Worm (Caenorhabditis elegans) whole organism, late embryonic: ENCODE results near the gene fbxa-89.

Source experiments
- C08G9.2 ChIP-seq: sonication (generic microtip); optimal IDR thresholded peaks from 2 replicates; lab custom pipeline; 2016; ENCODE audit warnings: mild to moderate bottlenecking, missing genetic modification characterization, moderate library complexity, missing compliant biosample characterization
- C38D4.7 ChIP-seq: fragments of 200-800 bp; sonication (Bioruptor generic); optimal IDR thresholded peaks from 2 replicates; lab custom pipeline; 2018; ENCODE audit warnings: mild to moderate bottlenecking, missing genetic modification characterization, moderate library complexity, missing compliant biosample characterization
- F13H6.1 ChIP-seq: sonication (generic microtip); optimal IDR thresholded peaks from 2 replicates; lab custom pipeline; 2016; ENCODE audit warnings: missing genetic modification characterization, missing compliant biosample characterization
- K02D7.2 ChIP-seq: sonication (generic microtip); optimal IDR thresholded peaks from 2 replicates; lab custom pipeline; 2017; ENCODE audit warnings: mild to moderate bottlenecking, missing genetic modification characterization, missing compliant biosample characterization
- T23F11.4 ChIP-seq: fragments of 200-800 bp; sonication (Bioruptor generic); optimal IDR thresholded peaks from 2 replicates; lab custom pipeline; 2018; ENCODE audit warnings: mild to moderate bottlenecking, missing genetic modification characterization, missing compliant biosample characterization
- Y22D7AL.16 ChIP-seq: sonication (generic microtip); optimal IDR thresholded peaks from 2 replicates; lab custom pipeline; 2016; ENCODE audit warnings: missing genetic modification characterization, missing compliant biosample characterization
- ahr-1 ChIP-seq: sonication (generic microtip); optimal IDR thresholded peaks from 2 replicates; lab custom pipeline; 2016; ENCODE audit warnings: missing genetic modification characterization, missing compliant biosample characterization
- ama-1 ChIP-seq: fragments of 150-350 bp; optimal IDR thresholded peaks from 2 replicates; lab custom pipeline; 2014
- ceh-14 ChIP-seq: sonication (generic microtip); optimal IDR thresholded peaks from 2 replicates; lab custom pipeline; 2016; ENCODE audit warnings: missing genotype, missing genetic modification characterization, missing compliant biosample characterization
- ceh-18 ChIP-seq: sonication (generic microtip); optimal IDR thresholded peaks from 2 replicates; lab custom pipeline; 2016; ENCODE audit warnings: missing genetic modification characterization, missing compliant biosample characterization
- ceh-19 ChIP-seq: fragments of 200-800 bp; sonication (Bioruptor generic); optimal IDR thresholded peaks from 2 replicates; lab custom pipeline; 2018; ENCODE audit warnings: mild to moderate bottlenecking, missing genetic modification characterization, missing compliant biosample characterization
- ceh-2 ChIP-seq: sonication (generic microtip); optimal IDR thresholded peaks from 2 replicates; lab custom pipeline; 2016; ENCODE audit warnings: missing genotype, missing genetic modification characterization, missing compliant biosample characterization
- ceh-31 ChIP-seq: sonication (generic microtip); optimal IDR thresholded peaks from 2 replicates; lab custom pipeline; 2016; ENCODE audit warnings: missing genetic modification characterization, missing compliant biosample characterization
- ceh-34 ChIP-seq: sonication (generic microtip); optimal IDR thresholded peaks from 2 replicates; lab custom pipeline; 2016; ENCODE audit warnings: mild to moderate bottlenecking, missing genetic modification characterization, missing compliant biosample characterization
- ceh-45 ChIP-seq: fragments of 200-800 bp; sonication (Bioruptor generic); IDR thresholded peaks from 2 replicates; pipeline ENCODE4 v1.3.6; 2022; ENCODE audit warnings: missing genetic modification reagents, missing genetic modification characterization, missing compliant biosample characterization
- ceh-48 ChIP-seq: sonication (generic microtip); optimal IDR thresholded peaks from 2 replicates; lab custom pipeline; 2016; ENCODE audit warnings: missing genetic modification characterization, inconsistent platforms, missing compliant biosample characterization
- ceh-6 ChIP-seq: fragments of 200-800 bp; sonication (Bioruptor generic); optimal IDR thresholded peaks from 2 replicates; lab custom pipeline; 2018; ENCODE audit warnings: mild to moderate bottlenecking, missing genetic modification characterization, missing compliant biosample characterization
- ceh-9 ChIP-seq: sonication (generic microtip); optimal IDR thresholded peaks from 2 replicates; lab custom pipeline; 2016; ENCODE audit warnings: mild to moderate bottlenecking, missing genetic modification characterization, inconsistent platforms, missing compliant biosample characterization
- dmd-4 ChIP-seq: sonication (generic microtip); optimal IDR thresholded peaks from 2 replicates; lab custom pipeline; 2016; ENCODE audit warnings: borderline replicate concordance, missing genetic modification characterization, missing compliant biosample characterization
- elt-2 ChIP-seq: sonication (generic microtip); optimal IDR thresholded peaks from 2 replicates; lab custom pipeline; 2016; ENCODE audit warnings: missing genetic modification reagents, missing genetic modification characterization, missing compliant biosample characterization
- ets-4 ChIP-seq: sonication (generic microtip); optimal IDR thresholded peaks from 2 replicates; lab custom pipeline; 2016; ENCODE audit warnings: missing genetic modification characterization, missing compliant biosample characterization
- fax-1 ChIP-seq: sonication (generic microtip); optimal IDR thresholded peaks from 2 replicates; lab custom pipeline; 2016; ENCODE audit warnings: missing genotype, missing genetic modification characterization, missing compliant biosample characterization
- fkh-10 ChIP-seq: fragments of 150-350 bp; optimal IDR thresholded peaks from 2 replicates; lab custom pipeline; 2014; ENCODE audit warnings: missing biosample characterization, missing genetic modification reagents, missing genetic modification characterization
- fkh-6 ChIP-seq: sonication (generic microtip); optimal IDR thresholded peaks from 2 replicates; lab custom pipeline; 2016; ENCODE audit warnings: missing genetic modification characterization, missing compliant biosample characterization
- hlh-15 ChIP-seq: sonication (generic microtip); optimal IDR thresholded peaks from 2 replicates; lab custom pipeline; 2016; ENCODE audit warnings: missing genetic modification characterization, missing compliant biosample characterization
- hlh-30 ChIP-seq: sonication (generic microtip); optimal IDR thresholded peaks from 2 replicates; lab custom pipeline; 2017; ENCODE audit warnings: antibody characterized with exemption, missing genetic modification characterization, missing compliant biosample characterization; ENCODE audit not compliant: insufficient read depth
- hlh-8 ChIP-seq: sonication (generic microtip); optimal IDR thresholded peaks from 2 replicates; lab custom pipeline; 2016; ENCODE audit warnings: missing genotype, missing genetic modification characterization, missing compliant biosample characterization
- lim-6 ChIP-seq: sonication (generic microtip); optimal IDR thresholded peaks from 2 replicates; lab custom pipeline; 2016; ENCODE audit warnings: missing genetic modification characterization, missing compliant biosample characterization
- lin-11 ChIP-seq: fragments of 200-800 bp; sonication (Bioruptor generic); optimal IDR thresholded peaks from 2 replicates; lab custom pipeline; 2018; ENCODE audit warnings: mild to moderate bottlenecking, missing genetic modification characterization, missing compliant biosample characterization
- mec-3 ChIP-seq: sonication (generic microtip); optimal IDR thresholded peaks from 2 replicates; lab custom pipeline; 2016; ENCODE audit warnings: borderline replicate concordance, missing genetic modification characterization, missing compliant biosample characterization
- nfya-1 ChIP-seq: sonication (generic microtip); optimal IDR thresholded peaks from 2 replicates; lab custom pipeline; 2017; ENCODE audit warnings: missing genetic modification characterization, mild to moderate bottlenecking, missing compliant biosample characterization, antibody characterized with exemption, moderate library complexity
- nhr-232 ChIP-seq: sonication (generic microtip); optimal IDR thresholded peaks from 2 replicates; lab custom pipeline; 2016; ENCODE audit warnings: missing genetic modification characterization, missing compliant biosample characterization
- npax-4 ChIP-seq: sonication (generic microtip); optimal IDR thresholded peaks from 2 replicates; lab custom pipeline; 2016; ENCODE audit warnings: missing genetic modification characterization, missing compliant biosample characterization
- odd-2 ChIP-seq: sonication (generic microtip); optimal IDR thresholded peaks from 2 replicates; lab custom pipeline; 2017; ENCODE audit warnings: antibody characterized with exemption, mild to moderate bottlenecking, missing genetic modification characterization, missing compliant biosample characterization
- pag-3 ChIP-seq: sonication (generic microtip); optimal IDR thresholded peaks from 2 replicates; lab custom pipeline; 2016; ENCODE audit warnings: missing compliant biosample characterization, missing genetic modification characterization, borderline replicate concordance
- pat-9 ChIP-seq: fragments of 200-800 bp; sonication (Bioruptor generic); optimal IDR thresholded peaks from 2 replicates; lab custom pipeline; 2018; ENCODE audit warnings: mild to moderate bottlenecking, missing genetic modification characterization, moderate library complexity, missing compliant biosample characterization
- pax-1 ChIP-seq: fragments of 150-350 bp; optimal IDR thresholded peaks from 2 replicates; lab custom pipeline; 2014; ENCODE audit warnings: missing biosample characterization, missing genetic modification characterization
- pha-2 ChIP-seq: sonication (generic microtip); optimal IDR thresholded peaks from 2 replicates; lab custom pipeline; 2017; ENCODE audit warnings: mild to moderate bottlenecking, missing genetic modification characterization, missing compliant biosample characterization
- pha-4 ChIP-seq: fragments of 150-350 bp; optimal IDR thresholded peaks from 2 replicates; lab custom pipeline; 2018; ENCODE audit warnings: missing biosample characterization, missing genetic modification reagents, missing genetic modification characterization
- pros-1 ChIP-seq: fragments of 150-350 bp; optimal IDR thresholded peaks from 2 replicates; lab custom pipeline; 2014; ENCODE audit warnings: missing biosample characterization, missing genetic modification reagents, missing genetic modification characterization
- ref-2 ChIP-seq: sonication (generic microtip); optimal IDR thresholded peaks from 2 replicates; lab custom pipeline; 2016; ENCODE audit warnings: missing genetic modification characterization, missing compliant biosample characterization
- rnt-1 ChIP-seq: sonication (generic microtip); optimal IDR thresholded peaks from 2 replicates; lab custom pipeline; 2016; ENCODE audit warnings: missing genetic modification characterization, missing compliant biosample characterization
- sdc-2 ChIP-seq: sonication (generic microtip); optimal IDR thresholded peaks from 2 replicates; lab custom pipeline; 2016; ENCODE audit warnings: missing genotype, missing genetic modification characterization, missing compliant biosample characterization
- sox-2 ChIP-seq: fragments of 200-800 bp; sonication (Bioruptor generic); IDR thresholded peaks from 2 replicates; pipeline ENCODE4 v1.3.6; 2022; ENCODE audit warnings: missing genetic modification reagents, missing genetic modification characterization, missing compliant biosample characterization
- sox-4 ChIP-seq: sonication (generic microtip); optimal IDR thresholded peaks from 2 replicates; lab custom pipeline; 2017; ENCODE audit warnings: mild to moderate bottlenecking, missing genetic modification characterization, inconsistent platforms, missing compliant biosample characterization
- tbx-2 ChIP-seq: sonication (generic microtip); optimal IDR thresholded peaks from 2 replicates; lab custom pipeline; 2016; ENCODE audit warnings: missing genetic modification characterization, missing compliant biosample characterization
- tbx-7 ChIP-seq: sonication (generic microtip); optimal IDR thresholded peaks from 2 replicates; lab custom pipeline; 2016; ENCODE audit warnings: missing genotype, missing genetic modification characterization, missing compliant biosample characterization
- ttx-3 ChIP-seq: sonication (generic microtip); optimal IDR thresholded peaks from 2 replicates; lab custom pipeline; 2016; ENCODE audit warnings: missing genetic modification reagents, missing genetic modification characterization, missing compliant biosample characterization
- unc-3 ChIP-seq, 2 experiments: fragments of 200-800 bp in 1 of 2; sonication (Bioruptor generic) in 1 of 2; sonication (generic microtip) in 1 of 2; conservative IDR thresholded peaks in 1 of 2; optimal IDR thresholded peaks in 1 of 2; 2 replicates each; pipeline versions ENCODE4 v1.3.6 to Lab custom; 2016 to 2022; ENCODE audit warnings: missing compliant biosample characterization in 2 of 2, missing genetic modification characterization in 2 of 2, missing genetic modification reagents in 1 of 2
- unc-42 ChIP-seq: sonication (generic microtip); optimal IDR thresholded peaks from 2 replicates; lab custom pipeline; 2016; ENCODE audit warnings: missing genotype, missing genetic modification characterization, missing compliant biosample characterization
- unc-55 ChIP-seq: sonication (generic microtip); optimal IDR thresholded peaks from 2 replicates; lab custom pipeline; 2017; ENCODE audit warnings: missing biosample characterization, missing genetic modification reagents, missing genetic modification characterization
- zip-5 ChIP-seq: sonication (generic microtip); optimal IDR thresholded peaks from 2 replicates; lab custom pipeline; 2016; ENCODE audit warnings: missing genetic modification characterization, missing compliant biosample characterization
- ztf-16 ChIP-seq: sonication (generic microtip); optimal IDR thresholded peaks from 2 replicates; lab custom pipeline; 2017; ENCODE audit warnings: missing genetic modification characterization, missing compliant biosample characterization

fbxa-89 gene

ce11 chrIII:12218633-12219097 is 17.3 kb upstream of the fbxa-89 start, which contains the start of the genes gex-4 and gphr-1:
Gene gex-4 (minus strand): TSS chrIII:12218634.
Gene gphr-1 (plus strand): TSS chrIII:12219047.
- TF ChIP-seq ama-1 (lab: Kevin White, UChicago) (no peak), zip-5 (tag; lab: Kevin White, UChicago) (peak; percentile 81), Y22D7AL.16 (no peak), F13H6.1 (tag; lab: Kevin White, UChicago) (no peak), ttx-3 (tag; lab: Kevin White, UChicago) (peak; percentile 1), elt-2 (tag; lab: Kevin White, UChicago) (peak; percentile 45), ceh-6 (GFP tag; lab: Kevin White, UChicago) (no peak), sox-2 (GFP tag; lab: Robert Waterston, UW) (no peak), T23F11.4 (GFP tag; lab: Kevin White, UChicago) (no peak), fax-1 (no peak), ztf-16 (tag; lab: Kevin White, UChicago) (no peak), ceh-2 (peak; percentile 7), ceh-34 (no peak), nfya-1 (tag; lab: Kevin White, UChicago) (peak; percentile 7), odd-2 (tag; lab: Kevin White, UChicago) (no peak), hlh-30 (tag; lab: Kevin White, UChicago) (no peak), ets-4 (peak; percentile 30), ceh-18 (tag; lab: Kevin White, UChicago) (no peak), pros-1 (tag; lab: Kevin White, UChicago) (no peak), C38D4.7 (GFP tag; lab: Kevin White, UChicago) (no peak), ceh-45 (GFP tag; lab: Robert Waterston, UW) (no peak), mec-3 (no peak), ahr-1 (no peak), K02D7.2 (no peak), C08G9.2 (peak; percentile 47), tbx-2 (tag; lab: Kevin White, UChicago) (peak; percentile 65), unc-42 (peak; percentile 24), lim-6 (tag; lab: Kevin White, UChicago) (no peak), pax-1 (tag; lab: Kevin White, UChicago) (no peak), ceh-9 (no peak), pha-2 (no peak), nhr-232 (tag; lab: Kevin White, UChicago) (no peak), fkh-10 (no peak), hlh-8 (tag; lab: Kevin White, UChicago) (peak; percentile 42), sdc-2 (no peak), sox-4 (no peak), fkh-6 (tag; lab: Kevin White, UChicago) (no peak), pag-3 (tag; lab: Kevin White, UChicago) (no peak), pha-4 (no peak), ceh-31 (tag; lab: Kevin White, UChicago) (peak; percentile 75), unc-3 (GFP tag; conservative IDR thresholded peaks at IDR 0.05; lab: Robert Waterston, UW) (no peak), unc-3 (tag; optimal IDR thresholded peaks at IDR 0.05; lab: Kevin White, UChicago) (no peak), pat-9 (no peak), ceh-14 (tag; lab: Kevin White, UChicago) (peak; percentile 20), unc-55 (GFP tag; lab: Kevin White, UChicago) (no peak), ceh-48 (tag; lab: Kevin White, UChicago) (peak; percentile 78), lin-11 (tag; lab: Kevin White, UChicago) (no peak), tbx-7 (no peak), npax-4 (tag; lab: Kevin White, UChicago) (no peak), rnt-1 (no peak), dmd-4 (tag; lab: Kevin White, UChicago) (no peak), ref-2 (tag; lab: Kevin White, UChicago) (no peak), hlh-15 (tag; lab: Kevin White, UChicago) (no peak), ceh-19 (GFP tag; lab: Kevin White, UChicago) (no peak)
